Worm (Caenorhabditis elegans) whole organism, L1 larva: ENCODE results near the gene C06A12.8.

Source experiments
- hlh-17 ChIP-seq: fragments of 200-800 bp; sonication (Bioruptor generic); optimal IDR thresholded peaks from 2 replicates; lab custom pipeline; 2018; ENCODE audit warnings: missing genetic modification characterization, mild to moderate bottlenecking, missing compliant biosample characterization, moderate library complexity, borderline replicate concordance
- lin-39 ChIP-seq: fragments of 150-350 bp; optimal IDR thresholded peaks from 2 replicates; lab custom pipeline; 2014; ENCODE audit warnings: missing biosample characterization, missing genetic modification reagents, missing genetic modification characterization
- nhr-47 ChIP-seq: sonication (generic microtip); optimal IDR thresholded peaks from 2 replicates; lab custom pipeline; 2016; ENCODE audit warnings: mild to moderate bottlenecking, missing genetic modification characterization, moderate library complexity, missing compliant biosample characterization
- nhr-76 ChIP-seq: sonication (generic microtip); optimal IDR thresholded peaks from 2 replicates; lab custom pipeline; 2017; ENCODE audit warnings: missing biosample characterization, missing genetic modification characterization
- nhr-90 ChIP-seq: sonication (generic microtip); optimal IDR thresholded peaks from 2 replicates; lab custom pipeline; 2016; ENCODE audit warnings: mild to moderate bottlenecking, missing genetic modification characterization, missing compliant biosample characterization; ENCODE audit not compliant: poor library complexity
- swsn-7 ChIP-seq: sonication (generic microtip); optimal IDR thresholded peaks from 2 replicates; lab custom pipeline; 2016; ENCODE audit warnings: missing genetic modification characterization, missing compliant biosample characterization

DNA sequence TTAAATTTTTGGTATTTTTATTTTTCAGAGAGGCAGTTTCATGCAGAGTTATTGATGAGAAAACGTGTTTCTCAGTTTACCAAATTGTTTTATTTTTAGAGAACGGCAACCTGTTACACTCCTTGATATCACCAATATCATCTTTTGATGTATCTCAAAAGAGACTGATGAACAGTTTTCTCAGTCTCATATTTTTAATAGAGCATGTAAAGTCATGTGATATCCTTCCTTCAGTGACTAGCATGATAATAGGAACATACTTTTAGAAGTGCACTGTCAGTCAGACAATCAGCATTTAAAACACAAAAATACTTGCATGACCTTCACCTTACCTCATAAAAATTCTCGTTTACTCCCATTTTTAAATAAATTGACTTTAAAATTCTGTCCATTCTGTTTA lies 5.4 kb downstream of the C06A12.8 start, which contains the start of gene F11E6.11:
- TF ChIP-seq hlh-17 (GFP tag; lab: Kevin White, UChicago) (no peak), nhr-90 (tag; lab: Kevin White, UChicago) (no peak), lin-39 (tag; lab: Kevin White, UChicago) (no peak), swsn-7 (no peak), nhr-47 (tag; lab: Kevin White, UChicago) (no peak), nhr-76 (no peak)
